Worm (Caenorhabditis elegans): ENCODE measurements around the gene best-19.

best-19 gene

ce11 chrIV:309526-309925 is 26.1 kb downstream of the best-19 start:
- peak in 1 of 2 experiments; percentile 5 for TF ChIP-seq lsy-2 (tag; optimal IDR thresholded peaks at IDR 0.05)
- TF ChIP-seq ztf-11 (tag; optimal IDR thresholded peaks at IDR 0.05), result no peak
- peak; percentile 30 for TF ChIP-seq nhr-6 (tag; optimal IDR thresholded peaks at IDR 0.05)
- TF ChIP-seq lin-39 (tag; optimal IDR thresholded peaks at IDR 0.05), result no peak
- peak; percentile 64 for TF ChIP-seq crh-2 (tag; optimal IDR thresholded peaks at IDR 0.05)
- TF ChIP-seq sma-9 (GFP tag; optimal IDR thresholded peaks at IDR 0.05), result peak; percentile 85
- TF ChIP-seq sma-9 (tag; optimal IDR thresholded peaks at IDR 0.05), result no peak
- TF ChIP-seq nhr-25 (tag; optimal IDR thresholded peaks at IDR 0.05), result peak; percentile 81
- TF ChIP-seq ztf-4 (tag; optimal IDR thresholded peaks at IDR 0.05), result peak; percentile 10
- TF ChIP-seq blmp-1 (tag; optimal IDR thresholded peaks at IDR 0.05; ENCODE audit: insufficient read depth), result peak; percentile 47

ce11 chrIV:313615-314014 is 30.2 kb downstream of the best-19 start, which contains the start of gene snai-1:
Gene snai-1, minus strand, starts transcription at chrIV:313715.
- no peak for TF ChIP-seq mab-5 (tag; optimal IDR thresholded peaks at IDR 0.05)
- no peak for TF ChIP-seq mdl-1 (tag; optimal IDR thresholded peaks at IDR 0.05)
- no peak for TF ChIP-seq Y55F3AM.14 (GFP tag; optimal IDR thresholded peaks at IDR 0.05)
- no peak for TF ChIP-seq C34F6.9 (tag; optimal IDR thresholded peaks at IDR 0.05)
- no peak for TF ChIP-seq skn-1 (tag; optimal IDR thresholded peaks at IDR 0.05)
- TF ChIP-seq snpc-4 (tag; optimal IDR thresholded peaks at IDR 0.05), result no peak
- no peak for TF ChIP-seq nhr-25 (tag; optimal IDR thresholded peaks at IDR 0.05)
- TF ChIP-seq R02D3.7 (tag; optimal IDR thresholded peaks at IDR 0.05), result no peak
- no peak for TF ChIP-seq crh-2 (tag; optimal IDR thresholded peaks at IDR 0.05)
- no peak for TF ChIP-seq nhr-6 (tag; optimal IDR thresholded peaks at IDR 0.05)
- TF ChIP-seq nhr-10 (tag; optimal IDR thresholded peaks at IDR 0.05), result no peak
- TF ChIP-seq ztf-1 (GFP tag; conservative IDR thresholded peaks at IDR 0.05), result no peak
- TF ChIP-seq zag-1 (tag; optimal IDR thresholded peaks at IDR 0.05), result no peak
- no peak for TF ChIP-seq nhr-23 (tag; optimal IDR thresholded peaks at IDR 0.05)
- no peak for TF ChIP-seq unc-62 (GFP tag; optimal IDR thresholded peaks at IDR 0.05)
- no peak for TF ChIP-seq unc-39 (tag; optimal IDR thresholded peaks at IDR 0.05)
- no peak for TF ChIP-seq nhr-129 (tag; optimal IDR thresholded peaks at IDR 0.05)
- TF ChIP-seq peb-1 (tag; optimal IDR thresholded peaks at IDR 0.05), result no peak
- no peak for TF ChIP-seq ztf-4 (tag; optimal IDR thresholded peaks at IDR 0.05)
- TF ChIP-seq sma-9 (GFP tag; optimal IDR thresholded peaks at IDR 0.05), result no peak
- no peak for TF ChIP-seq sma-9 (tag; optimal IDR thresholded peaks at IDR 0.05)

- TF ChIP-seq mdl-1 (tag; optimal IDR thresholded peaks at IDR 0.05), result no peak
- no peak for TF ChIP-seq gmeb-1 (tag; optimal IDR thresholded peaks at IDR 0.05)
- TF ChIP-seq nhr-12 (tag; optimal IDR thresholded peaks at IDR 0.05), result no peak
- no peak for TF ChIP-seq elt-1 (tag; optimal IDR thresholded peaks at IDR 0.05)
- no peak for TF ChIP-seq nhr-23 (tag; optimal IDR thresholded peaks at IDR 0.05)
- TF ChIP-seq R02D3.7 (tag; optimal IDR thresholded peaks at IDR 0.05), result no peak
- no peak for TF ChIP-seq nhr-21 (tag; optimal IDR thresholded peaks at IDR 0.05)
These were observed 31.0 kb downstream of the best-19 start for ce11 chrIV:314475-314874.

ce11 chrIV:319654-320053 is 36.2 kb downstream of the best-19 start:
- TF ChIP-seq elt-3 (tag; optimal IDR thresholded peaks at IDR 0.05) (no peak), nhr-11 (tag; optimal IDR thresholded peaks at IDR 0.05) (no peak), snpc-4 (tag; optimal IDR thresholded peaks at IDR 0.05) (no peak), blmp-1 (tag; optimal IDR thresholded peaks at IDR 0.05; ENCODE audit: insufficient read depth) (no peak), elt-1 (tag; optimal IDR thresholded peaks at IDR 0.05) (no peak), unc-55 (GFP tag; optimal IDR thresholded peaks at IDR 0.05) (no peak), crh-2 (tag; optimal IDR thresholded peaks at IDR 0.05) (no peak), peb-1 (tag; optimal IDR thresholded peaks at IDR 0.05) (no peak)

- TF ChIP-seq fos-1 (tag; optimal IDR thresholded peaks at IDR 0.05) (peak; percentile 58), nhr-11 (tag; optimal IDR thresholded peaks at IDR 0.05) (no peak), sma-9 (GFP tag; optimal IDR thresholded peaks at IDR 0.05) (no peak), sma-9 (tag; optimal IDR thresholded peaks at IDR 0.05) (no peak), elt-1 (tag; optimal IDR thresholded peaks at IDR 0.05) (no peak), zag-1 (tag; optimal IDR thresholded peaks at IDR 0.05) (no peak)
These were observed 36.9 kb downstream of the best-19 start, which contains the start of gene dsc-4 for ce11 chrIV:320380-320779. Gene dsc-4, minus strand, starts transcription at chrIV:320544.

- TF ChIP-seq elt-1 (tag; optimal IDR thresholded peaks at IDR 0.05), result no peak
- peak; percentile 19 for TF ChIP-seq nhr-21 (tag; optimal IDR thresholded peaks at IDR 0.05)
- TF ChIP-seq unc-39 (tag; optimal IDR thresholded peaks at IDR 0.05), result no peak
- no peak for TF ChIP-seq egl-27 (tag; optimal IDR thresholded peaks at IDR 0.05)
- TF ChIP-seq elt-3 (tag; optimal IDR thresholded peaks at IDR 0.05), result no peak
- no peak for TF ChIP-seq nhr-10 (tag; optimal IDR thresholded peaks at IDR 0.05)
- no peak for TF ChIP-seq nhr-25 (tag; optimal IDR thresholded peaks at IDR 0.05)
- peak; percentile 29 for TF ChIP-seq gmeb-1 (tag; optimal IDR thresholded peaks at IDR 0.05)
- TF ChIP-seq nhr-77 (tag; optimal IDR thresholded peaks at IDR 0.05), result no peak
- TF ChIP-seq nhr-237 (tag; optimal IDR thresholded peaks at IDR 0.05), result no peak
- TF ChIP-seq unc-55 (GFP tag; optimal IDR thresholded peaks at IDR 0.05), result peak; percentile 55
- TF ChIP-seq skn-1 (tag; optimal IDR thresholded peaks at IDR 0.05), result no peak
- peak; percentile 45 for TF ChIP-seq fos-1 (tag; optimal IDR thresholded peaks at IDR 0.05)
- TF ChIP-seq ama-1 (optimal IDR thresholded peaks at IDR 0.05), result no peak
- peak; percentile 48 for TF ChIP-seq F13H6.1 (tag; optimal IDR thresholded peaks at IDR 0.05)
- TF ChIP-seq mbf-1 (tag; optimal IDR thresholded peaks at IDR 0.05), result no peak
- TF ChIP-seq ztf-4 (tag; optimal IDR thresholded peaks at IDR 0.05), result no peak
- no peak for TF ChIP-seq nhr-12 (tag; optimal IDR thresholded peaks at IDR 0.05)
- TF ChIP-seq alr-1 (tag; optimal IDR thresholded peaks at IDR 0.05), result no peak
- TF ChIP-seq Y55F3AM.14 (GFP tag; optimal IDR thresholded peaks at IDR 0.05), result no peak
- TF ChIP-seq ceh-16 (tag; optimal IDR thresholded peaks at IDR 0.05), result no peak
- no peak for TF ChIP-seq nhr-23 (tag; optimal IDR thresholded peaks at IDR 0.05)
- no peak for TF ChIP-seq peb-1 (tag; optimal IDR thresholded peaks at IDR 0.05)
- no peak for TF ChIP-seq lin-39 (tag; optimal IDR thresholded peaks at IDR 0.05)
- TF ChIP-seq zag-1 (tag; optimal IDR thresholded peaks at IDR 0.05), result no peak
These were observed 39.0 kb downstream of the best-19 start, which contains the start of gene grl-26 for ce11 chrIV:322497-322896. Gene grl-26, minus strand, starts transcription at chrIV:322814.

All from whole organism, L2 larva.